Fruit fly (Drosophila melanogaster): ENCODE results near the gene Spn.

The Spn gene

DNA sequence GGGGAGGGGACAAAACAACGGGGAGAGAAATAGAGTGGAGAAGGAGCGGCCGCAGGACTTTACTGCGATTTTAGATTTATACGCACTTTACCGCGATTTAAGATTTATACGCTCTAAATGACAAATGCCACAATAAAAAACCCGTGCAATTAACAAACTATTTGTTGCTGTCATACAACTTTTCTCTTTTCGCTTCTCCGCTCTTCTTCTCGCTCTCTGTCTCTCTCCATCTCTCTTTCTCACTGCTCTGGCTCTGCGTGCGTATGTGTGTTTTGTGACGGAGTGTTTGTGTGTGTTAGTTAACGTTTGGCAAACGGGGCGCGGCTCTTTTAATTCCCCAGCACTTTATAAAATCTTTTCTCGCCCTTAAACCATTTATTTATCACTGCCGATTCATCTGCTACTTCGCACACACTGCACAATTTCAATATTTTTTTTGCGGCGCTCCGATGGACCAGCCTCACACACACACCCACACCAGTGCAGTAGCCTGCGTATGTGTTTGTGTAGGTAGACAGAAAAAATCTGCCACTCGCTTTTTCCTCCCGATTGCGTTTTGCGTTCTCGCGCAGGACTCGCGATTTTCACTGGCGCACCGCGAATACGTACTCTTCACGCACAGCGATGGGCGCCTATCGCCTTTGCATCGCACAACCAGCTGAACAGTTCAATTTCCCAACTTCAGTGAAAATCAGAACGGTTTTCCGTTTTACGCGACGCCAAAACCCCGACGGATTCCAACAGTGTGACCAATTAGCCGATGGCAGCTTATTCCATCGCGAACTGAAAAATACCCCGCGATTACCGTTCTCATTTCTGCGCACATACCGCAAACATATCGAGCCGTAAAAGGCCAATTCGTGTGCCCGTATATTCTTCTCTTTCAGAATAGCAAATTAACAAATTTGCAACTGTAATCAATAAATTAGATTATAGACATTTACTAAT lies 32.0 kb upstream of the Spn start, which contains the start of gene msn (continued):
- TF ChIP-seq NFAT (GFP tag; IDR thresholded peaks at IDR 0.05) (peak; percentile 43; the same call in 1 of the 2 replicates), grau (tag; optimal IDR thresholded peaks at IDR 0.05) (peak; percentile 8), sqz (GFP tag; optimal IDR thresholded peaks at IDR 0.05) (peak; percentile 91), CG5245 (GFP tag; optimal IDR thresholded peaks at IDR 0.05) (no peak), unpg (GFP tag; optimal IDR thresholded peaks at IDR 0.05) (no peak), NC2β (GFP tag; optimal IDR thresholded peaks at IDR 0.05) (peak; percentile 62), cas (GFP tag; IDR thresholded peaks at IDR 0.05) (peak; percentile 23; the same call in 1 of the 2 replicates), Sry-δ (GFP tag; optimal IDR thresholded peaks at IDR 0.05) (peak; percentile 67), Scr (GFP tag; IDR thresholded peaks at IDR 0.05; ENCODE audit: partially characterized antibody) (peak; percentile 41), Bgb (GFP tag; IDR thresholded peaks at IDR 0.05; ENCODE audit: partially characterized antibody) (peak; percentile 64), row (GFP tag; IDR thresholded peaks at IDR 0.05) (peak; percentile 78), sd (tag; optimal IDR thresholded peaks at IDR 0.05) (peak; percentile 64), Kr (GFP tag; optimal IDR thresholded peaks at IDR 0.05) (no peak), trem (tag; optimal IDR thresholded peaks at IDR 0.05) (peak; percentile 36), CG8281 (tag; optimal IDR thresholded peaks at IDR 0.05) (no peak), D19B (GFP tag; optimal IDR thresholded peaks at IDR 0.05) (no peak), nerfin-1 (tag; optimal IDR thresholded peaks at IDR 0.05) (peak; percentile 68), CG32767 (GFP tag; IDR thresholded peaks at IDR 0.05) (peak; percentile 80), stc (GFP tag; IDR thresholded peaks at IDR 0.05) (peak; percentile 36; the same call in 1 of the 2 replicates), nau (GFP tag; optimal IDR thresholded peaks at IDR 0.05) (peak; percentile 49), zen2 (GFP tag; IDR thresholded peaks at IDR 0.05; ENCODE audit: partially characterized antibody) (peak; percentile 21; the same call in 1 of the 3 replicates), dm (GFP tag; optimal IDR thresholded peaks at IDR 0.05) (peak; percentile 34), CG6254 (GFP tag; optimal IDR thresholded peaks at IDR 0.05) (no peak), ewg (GFP tag; optimal IDR thresholded peaks at IDR 0.05) (peak; percentile 37), her (GFP tag; optimal IDR thresholded peaks at IDR 0.05) (peak; percentile 99), bab2 (GFP tag; optimal IDR thresholded peaks at IDR 0.05) (no peak), CG7963 (GFP tag; IDR thresholded peaks at IDR 0.05; ENCODE audit: partially characterized antibody) (peak; percentile 51; the same call in 2 of the 3 replicates), Mes4 (GFP tag; optimal IDR thresholded peaks at IDR 0.05) (peak; percentile 8), HmgZ (tag; optimal IDR thresholded peaks at IDR 0.05) (peak; percentile 52), CG12942 (GFP tag; optimal IDR thresholded peaks at IDR 0.05) (no peak), kah (GFP tag; optimal IDR thresholded peaks at IDR 0.05) (peak; percentile 55), Eip74EF (GFP tag; optimal IDR thresholded peaks at IDR 0.05) (peak in 1 of 2 experiments; percentile 47), Hr51 (GFP tag; optimal IDR thresholded peaks at IDR 0.05) (no peak), ems (GFP tag; optimal IDR thresholded peaks at IDR 0.05) (peak; percentile 33), MTF-1 (GFP tag; optimal IDR thresholded peaks at IDR 0.05; ENCODE audit: borderline replicate concordance) (peak; percentile 24), PHDP (tag; optimal IDR thresholded peaks at IDR 0.05) (peak; percentile 20), CG9609 (GFP tag; optimal IDR thresholded peaks at IDR 0.05) (peak; percentile 4), BtbVII (GFP tag; optimal IDR thresholded peaks at IDR 0.05) (peak; percentile 60), tll (GFP tag; optimal IDR thresholded peaks at IDR 0.05) (no peak), Trl (optimal IDR thresholded peaks at IDR 0.05) (peak; percentile 92 to 97), Trl (GFP tag; optimal IDR thresholded peaks at IDR 0.05) (no peak), dpn (GFP tag; optimal IDR thresholded peaks at IDR 0.05) (peak in 1 of 2 experiments; percentile 39), ken (GFP tag; IDR thresholded peaks at IDR 0.05) (peak; percentile 44; the same call in 1 of the 3 replicates), CG9437 (GFP tag; optimal IDR thresholded peaks at IDR 0.05) (no peak), CG9876 (GFP tag; optimal IDR thresholded peaks at IDR 0.05) (no peak), CG34376 (GFP tag; optimal IDR thresholded peaks at IDR 0.05) (peak; percentile 83), CG17186 (GFP tag; optimal IDR thresholded peaks at IDR 0.05) (peak; percentile 40)
